Fruit fly (Drosophila melanogaster): Measurements from ENCODE around the gene Zw10.

Gene Zw10

DNA sequence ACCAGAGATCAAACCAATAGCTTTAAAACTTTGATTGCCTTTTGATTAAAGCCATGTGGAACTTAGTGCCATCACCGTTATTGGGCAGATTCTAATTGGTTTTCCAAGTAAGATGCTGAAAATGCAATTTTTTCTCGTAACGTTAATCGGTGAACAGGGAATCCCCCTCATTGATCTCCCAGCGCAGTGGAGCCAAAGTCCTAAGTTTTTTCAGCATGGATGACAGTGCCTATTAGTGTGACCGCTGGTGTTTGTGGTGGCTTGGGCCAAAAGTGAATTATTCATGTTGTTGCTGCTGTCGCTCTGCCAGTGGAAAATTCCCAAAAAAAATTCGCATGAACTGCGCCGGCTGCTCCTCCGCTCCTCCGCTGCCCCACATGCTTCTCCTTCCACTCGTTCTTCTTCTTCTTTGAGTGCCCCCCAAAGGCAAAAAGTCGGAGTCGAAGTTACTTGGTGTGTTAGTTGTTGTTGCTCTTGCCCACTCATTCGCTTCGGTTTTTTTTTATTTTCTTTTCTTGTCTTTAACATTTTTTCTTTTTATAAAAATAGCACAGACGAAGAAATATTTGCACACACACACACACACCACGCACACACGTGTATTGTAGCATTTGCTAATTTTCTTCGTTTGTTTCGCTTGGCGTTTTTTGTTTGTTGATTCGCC, 44.1 kb downstream of the Zw10 start:
- TF ChIP-seq Abd-B (GFP tag; optimal IDR thresholded peaks at IDR 0.05) (no peak), Rel (GFP tag; optimal IDR thresholded peaks at IDR 0.05) (no peak), Rel (tag; optimal IDR thresholded peaks at IDR 0.05) (peak; percentile 83), Hr78 (GFP tag; optimal IDR thresholded peaks at IDR 0.05) (no peak), dl (GFP tag; optimal IDR thresholded peaks at IDR 0.05; ENCODE audit: insufficient read depth in 1 of 2, partially characterized antibody in 2 of 2) (no peak), usp (GFP tag; optimal IDR thresholded peaks at IDR 0.05) (no peak), N (GFP tag; optimal IDR thresholded peaks at IDR 0.05) (no peak), psq (GFP tag; optimal IDR thresholded peaks at IDR 0.05) (peak; percentile 28), Mio (GFP tag; optimal IDR thresholded peaks at IDR 0.05) (no peak), h (GFP tag; optimal IDR thresholded peaks at IDR 0.05) (peak; percentile 65), CG32264 (GFP tag; optimal IDR thresholded peaks at IDR 0.05) (peak; percentile 44), sage (GFP tag; optimal IDR thresholded peaks at IDR 0.05) (no peak), Vsx2 (GFP tag; optimal IDR thresholded peaks at IDR 0.05; ENCODE audit: partially characterized antibody) (no peak), GATAd (GFP tag; optimal IDR thresholded peaks at IDR 0.05) (no peak), CrebA (GFP tag; optimal IDR thresholded peaks at IDR 0.05; ENCODE audit: borderline replicate concordance) (no peak), pan (optimal IDR thresholded peaks at IDR 0.05) (no peak), Hr83 (GFP tag; optimal IDR thresholded peaks at IDR 0.05; ENCODE audit: poor library complexity, severe bottlenecking) (no peak), jim (GFP tag; optimal IDR thresholded peaks at IDR 0.05) (no peak), dmrt93B (GFP tag; optimal IDR thresholded peaks at IDR 0.05) (peak; percentile 62), Myc (optimal IDR thresholded peaks at IDR 0.05) (no peak), foxo (GFP tag; optimal IDR thresholded peaks at IDR 0.05) (peak in 1 of 2 experiments; percentile 25), rgr (GFP tag; optimal IDR thresholded peaks at IDR 0.05) (peak; percentile 68), tai (GFP tag; optimal IDR thresholded peaks at IDR 0.05) (no peak), dsf (GFP tag; optimal IDR thresholded peaks at IDR 0.05; ENCODE audit: borderline replicate concordance) (peak; percentile 7), OdsH (GFP tag; optimal IDR thresholded peaks at IDR 0.05) (no peak), CG9705 (GFP tag; optimal IDR thresholded peaks at IDR 0.05) (peak; percentile 64), brk (GFP tag; optimal IDR thresholded peaks at IDR 0.05) (no peak), fru (GFP tag; optimal IDR thresholded peaks at IDR 0.05) (peak; percentile 58), Dfd (GFP tag; optimal IDR thresholded peaks at IDR 0.05) (peak; percentile 9), Jra (GFP tag; optimal IDR thresholded peaks at IDR 0.05) (no peak), HLH106 (tag; optimal IDR thresholded peaks at IDR 0.05) (peak; percentile 82), ey (GFP tag; optimal IDR thresholded peaks at IDR 0.05) (peak; percentile 67), br (GFP tag; optimal IDR thresholded peaks at IDR 0.05) (peak; percentile 78), lola (GFP tag; optimal IDR thresholded peaks at IDR 0.05) (no peak), Hnf4 (GFP tag; optimal IDR thresholded peaks at IDR 0.05) (peak; percentile 44), sv (GFP tag; optimal IDR thresholded peaks at IDR 0.05) (no peak), woc (GFP tag; optimal IDR thresholded peaks at IDR 0.05) (no peak), Dif (GFP tag; optimal IDR thresholded peaks at IDR 0.05; ENCODE audit: partially characterized antibody) (no peak), Sp1 (GFP tag; optimal IDR thresholded peaks at IDR 0.05) (peak; percentile 74)

DNA sequence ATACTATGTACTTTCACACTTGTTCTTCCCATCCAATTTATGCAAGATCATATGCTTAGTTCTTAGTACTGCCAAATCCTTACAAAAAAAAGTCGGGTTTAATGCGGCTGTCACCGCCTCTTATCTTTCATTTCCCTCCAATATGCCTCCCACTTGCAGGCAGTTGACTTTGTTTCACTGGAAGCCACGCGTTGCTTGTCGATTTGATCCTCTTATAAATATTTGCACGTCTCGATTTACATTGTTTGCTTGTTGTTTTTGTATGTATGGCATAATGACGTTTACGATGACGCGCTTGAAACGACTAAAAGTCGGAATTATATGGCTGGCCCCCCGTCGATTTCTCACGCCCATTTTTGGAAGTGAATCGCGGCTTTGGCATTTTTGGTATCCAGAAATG, 45.0 kb downstream of the Zw10 start:
- no peak for TF ChIP-seq Rel (GFP tag; optimal IDR thresholded peaks at IDR 0.05)
- no peak for TF ChIP-seq Rel (tag; optimal IDR thresholded peaks at IDR 0.05)
- TF ChIP-seq h (GFP tag; optimal IDR thresholded peaks at IDR 0.05), result peak; percentile 43
- no peak for TF ChIP-seq CG9705 (GFP tag; optimal IDR thresholded peaks at IDR 0.05)
- no peak for TF ChIP-seq sage (GFP tag; optimal IDR thresholded peaks at IDR 0.05)

DNA sequence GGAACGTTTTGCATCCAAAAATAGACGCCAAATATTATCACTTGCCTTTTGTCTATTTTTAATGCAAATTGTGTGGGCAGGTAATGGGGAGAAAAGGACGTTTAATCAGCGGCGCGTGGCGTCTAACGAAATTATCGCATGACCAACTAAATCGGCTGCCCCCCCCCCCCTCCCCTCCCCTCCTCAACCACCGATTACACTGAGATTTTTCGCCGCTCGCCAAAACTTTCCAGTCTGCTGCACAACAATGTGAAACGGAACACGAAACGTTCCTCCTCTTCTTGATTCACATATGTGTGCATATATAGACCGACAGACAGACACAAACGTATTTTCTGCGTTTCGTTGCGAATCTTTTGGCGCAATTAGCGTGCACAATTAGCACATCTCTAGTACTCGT, 47.1 kb downstream of the Zw10 start:
- no peak for TF ChIP-seq Dif (GFP tag; optimal IDR thresholded peaks at IDR 0.05; ENCODE audit: partially characterized antibody)
- no peak for TF ChIP-seq HLH106 (tag; optimal IDR thresholded peaks at IDR 0.05)
- TF ChIP-seq rgr (GFP tag; optimal IDR thresholded peaks at IDR 0.05), result no peak
- TF ChIP-seq usp (GFP tag; optimal IDR thresholded peaks at IDR 0.05), result no peak
- TF ChIP-seq pan (optimal IDR thresholded peaks at IDR 0.05), result no peak
- TF ChIP-seq Dfd (GFP tag; optimal IDR thresholded peaks at IDR 0.05), result no peak
- TF ChIP-seq lola (GFP tag; optimal IDR thresholded peaks at IDR 0.05), result no peak
- no peak for TF ChIP-seq Myc (optimal IDR thresholded peaks at IDR 0.05)
- TF ChIP-seq br (GFP tag; optimal IDR thresholded peaks at IDR 0.05), result no peak
- no peak for TF ChIP-seq foxo (GFP tag; optimal IDR thresholded peaks at IDR 0.05)

All from whole organism, wandering third instar larva.